Worm (Caenorhabditis elegans) whole organism, L4 larva: ENCODE measurements around the gene F46H5.3.
A peak's percentile ranks its signal among the peaks of the same experiment; 100 is the strongest.

Experiments used
- D1046.2 ChIP-seq: fragments of 200-800 bp; sonication (Bioruptor generic); IDR thresholded peaks from 2 replicates; pipeline ENCODE4 v1.3.6; 2022; ENCODE audit warnings: missing genetic modification characterization, missing compliant biosample characterization
- F37D6.2 ChIP-seq: sonication (generic microtip); optimal IDR thresholded peaks from 2 replicates; lab custom pipeline; 2016; ENCODE audit warnings: mild to moderate bottlenecking, missing genetic modification characterization, missing compliant biosample characterization
- R02D3.7 ChIP-seq: fragments of 150-350 bp; sonication (generic microtip); optimal IDR thresholded peaks from 3 replicates; lab custom pipeline; 2014; ENCODE audit warnings: missing biosample characterization, missing genetic modification characterization
- aha-1 ChIP-seq: fragments of 150-350 bp; peaks from one replicate; lab custom pipeline; 2014; ENCODE audit warnings: missing biosample characterization, missing genetic modification characterization
- cey-2 ChIP-seq: sonication (generic microtip); optimal IDR thresholded peaks from 3 replicates; lab custom pipeline; 2017; ENCODE audit warnings: missing genetic modification characterization, mild to moderate bottlenecking, missing compliant biosample characterization, antibody characterized with exemption, borderline replicate concordance; ENCODE audit not compliant: insufficient read depth
- ctbp-1 ChIP-seq: fragments of 200-800 bp; sonication (Bioruptor generic); IDR thresholded peaks from 2 replicates; pipeline ENCODE4 v1.3.6; 2022; ENCODE audit warnings: missing genetic modification reagents, missing genetic modification characterization, missing compliant biosample characterization
- duxl-1 ChIP-seq: sonication (generic microtip); optimal IDR thresholded peaks from 2 replicates; lab custom pipeline; 2016; ENCODE audit warnings: mild to moderate bottlenecking, missing genetic modification characterization, moderate library complexity, missing compliant biosample characterization; ENCODE audit not compliant: poor library complexity
- fos-1 ChIP-seq: fragments of 150-350 bp; optimal IDR thresholded peaks from 2 replicates; lab custom pipeline; 2014; ENCODE audit warnings: missing biosample characterization, missing genetic modification characterization
- gei-8 ChIP-seq: fragments of 200-800 bp; sonication (Bioruptor generic); optimal IDR thresholded peaks from 2 replicates; lab custom pipeline; 2018; ENCODE audit warnings: mild to moderate bottlenecking, missing genetic modification characterization, missing compliant biosample characterization
- hlh-11 ChIP-seq: fragments of 200-800 bp; sonication (Bioruptor generic); optimal IDR thresholded peaks from 2 replicates; lab custom pipeline; 2018; ENCODE audit warnings: mild to moderate bottlenecking, missing genetic modification characterization, missing compliant biosample characterization
- hlh-30 ChIP-seq: sonication (generic microtip); optimal IDR thresholded peaks from 2 replicates; lab custom pipeline; 2017; ENCODE audit warnings: antibody characterized with exemption, mild to moderate bottlenecking, missing genetic modification characterization, missing compliant biosample characterization; ENCODE audit not compliant: insufficient read depth
- hmg-1.1 ChIP-seq: fragments of 200-800 bp; sonication (Bioruptor generic); IDR thresholded peaks from 2 replicates; pipeline ENCODE4 v1.3.6; 2022; ENCODE audit warnings: missing genetic modification reagents, missing genetic modification characterization, missing compliant biosample characterization
- jun-1 ChIP-seq: fragments of 150-350 bp; optimal IDR thresholded peaks from 2 replicates; lab custom pipeline; 2014; ENCODE audit warnings: missing biosample characterization, missing genetic modification reagents, missing genetic modification characterization
- lin-13 ChIP-seq: fragments of 150-350 bp; optimal IDR thresholded peaks from 2 replicates; lab custom pipeline; 2014; ENCODE audit warnings: missing biosample characterization, missing genetic modification reagents, missing genetic modification characterization
- lin-29 ChIP-seq: fragments of 200-800 bp; sonication (Bioruptor generic); IDR thresholded peaks from 2 replicates; pipeline ENCODE4 v1.3.6; 2022; ENCODE audit warnings: missing genetic modification reagents, missing genetic modification characterization, missing compliant biosample characterization
- mes-2 ChIP-seq: sonication (generic microtip); optimal IDR thresholded peaks from 2 replicates; lab custom pipeline; 2016; ENCODE audit warnings: missing genotype, mild to moderate bottlenecking, missing genetic modification characterization, missing compliant biosample characterization; ENCODE audit not compliant: poor library complexity, severe bottlenecking
- mxl-2 ChIP-seq: fragments of 200-800 bp; sonication (Bioruptor generic); conservative IDR thresholded peaks from 2 replicates; pipeline ENCODE4 v1.3.6; 2022; ENCODE audit warnings: missing genetic modification reagents, missing genetic modification characterization, missing compliant biosample characterization
- mxl-3 ChIP-seq: fragments of 200-800 bp; sonication (Bioruptor generic); optimal IDR thresholded peaks from 2 replicates; lab custom pipeline; 2018; ENCODE audit warnings: mild to moderate bottlenecking, missing genetic modification characterization, missing compliant biosample characterization
- nhr-10 ChIP-seq: fragments of 150-350 bp; optimal IDR thresholded peaks from 2 replicates; lab custom pipeline; 2014; ENCODE audit warnings: missing biosample characterization, missing genetic modification characterization
- nhr-11 ChIP-seq: fragments of 150-350 bp; optimal IDR thresholded peaks from 2 replicates; lab custom pipeline; 2014; ENCODE audit warnings: missing biosample characterization, missing genetic modification characterization
- nhr-42 ChIP-seq: fragments of 200-800 bp; sonication (Bioruptor generic); IDR thresholded peaks from 2 replicates; pipeline ENCODE4 v1.3.6; 2022; ENCODE audit warnings: missing genetic modification characterization, missing compliant biosample characterization
- nhr-48 ChIP-seq: sonication (generic microtip); optimal IDR thresholded peaks from 2 replicates; lab custom pipeline; 2016; ENCODE audit warnings: mild to moderate bottlenecking, missing genetic modification characterization, missing compliant biosample characterization
- nhr-76 ChIP-seq: fragments of 150-350 bp; optimal IDR thresholded peaks from 2 replicates; lab custom pipeline; 2014; ENCODE audit warnings: missing biosample characterization, missing genetic modification characterization
- php-3 ChIP-seq: fragments of 200-800 bp; sonication (Bioruptor generic); IDR thresholded peaks from 2 replicates; pipeline ENCODE4 v1.3.6; 2022; ENCODE audit warnings: missing genetic modification reagents, missing genetic modification characterization, missing compliant biosample characterization
- pqm-1 ChIP-seq: sonication (generic microtip); optimal IDR thresholded peaks from 2 replicates; lab custom pipeline; 2017; ENCODE audit warnings: missing biosample characterization, missing genetic modification characterization
- rbr-2 ChIP-seq: sonication (generic microtip); optimal IDR thresholded peaks from 2 replicates; lab custom pipeline; 2016; ENCODE audit warnings: missing genotype, missing genetic modification characterization, missing compliant biosample characterization
- sdz-12 ChIP-seq: fragments of 200-800 bp; sonication (Bioruptor generic); optimal IDR thresholded peaks from 2 replicates; lab custom pipeline; 2018; ENCODE audit warnings: mild to moderate bottlenecking, missing genetic modification characterization, missing compliant biosample characterization
- skn-1 ChIP-seq: fragments of 150-350 bp; optimal IDR thresholded peaks from 2 replicates; lab custom pipeline; 2014; ENCODE audit warnings: missing biosample characterization, missing genetic modification characterization
- snpc-4 ChIP-seq: fragments of 150-350 bp; optimal IDR thresholded peaks from 2 replicates; lab custom pipeline; 2014; ENCODE audit warnings: missing biosample characterization, missing genetic modification characterization
- tag-97 ChIP-seq: fragments of 200-800 bp; sonication (Bioruptor generic); IDR thresholded peaks from 2 replicates; pipeline ENCODE4 v1.3.6; 2022; ENCODE audit warnings: missing genetic modification characterization, missing compliant biosample characterization
- unc-39 ChIP-seq: sonication (generic microtip); optimal IDR thresholded peaks from 2 replicates; lab custom pipeline; 2017; ENCODE audit warnings: missing biosample characterization, missing genetic modification characterization
- vab-7 ChIP-seq: fragments of 200-800 bp; sonication (Bioruptor generic); IDR thresholded peaks from 2 replicates; pipeline ENCODE4 v1.3.6; 2022; ENCODE audit warnings: missing genetic modification reagents, missing genetic modification characterization, missing compliant biosample characterization
- zfp-3 ChIP-seq: fragments of 200-800 bp; sonication (Bioruptor generic); conservative IDR thresholded peaks from 2 replicates; pipeline ENCODE4 v1.3.6; 2022; ENCODE audit warnings: missing genetic modification reagents, missing genetic modification characterization, missing compliant biosample characterization
- zip-11 ChIP-seq: fragments of 200-800 bp; sonication (Bioruptor generic); IDR thresholded peaks from 2 replicates; pipeline ENCODE4 v1.3.6; 2022; ENCODE audit warnings: missing genetic modification characterization, missing compliant biosample characterization

The F46H5.3 gene

ce11 chrX:7211405-7211804 lies 27.1 kb downstream of the F46H5.3 start, which contains the start of gene spp-22:
TSS of gene spp-22 (plus strand) at chrX:7211705.
- no peak for TF ChIP-seq ctbp-1 (GFP tag; lab: Robert Waterston, UW)
- TF ChIP-seq fos-1 (tag; lab: Kevin White, UChicago), result no peak
- no peak for TF ChIP-seq rbr-2

- TF ChIP-seq nhr-42 (GFP tag; lab: Robert Waterston, UW), result no peak
- TF ChIP-seq lin-13 (GFP tag; lab: Kevin White, UChicago), result no peak
- peak; percentile 15 for TF ChIP-seq hlh-30
- TF ChIP-seq hlh-11 (tag; lab: Kevin White, UChicago), result peak; percentile 44
- TF ChIP-seq nhr-11 (tag; lab: Kevin White, UChicago), result peak; percentile 6
- TF ChIP-seq mxl-3, result peak; percentile 32
Observed at ce11 chrX:7210467-7211107, 27.9 kb downstream of the F46H5.3 start.

ce11 chrX:7209151-7209550 lies 29.3 kb downstream of the F46H5.3 start:
- TF ChIP-seq F37D6.2 (tag; lab: Kevin White, UChicago), result no peak
- TF ChIP-seq aha-1 (tag; lab: Kevin White, UChicago), result peak; percentile 34
- TF ChIP-seq, all 104 proteins: peak for 1

- TF ChIP-seq D1046.2 (GFP tag; lab: Robert Waterston, UW), result no peak
- no peak for TF ChIP-seq nhr-10 (tag; lab: Kevin White, UChicago)
- no peak for TF ChIP-seq nhr-42 (GFP tag; lab: Robert Waterston, UW)
- TF ChIP-seq duxl-1, result no peak
- no peak for TF ChIP-seq tag-97 (GFP tag; lab: Robert Waterston, UW)
- TF ChIP-seq hmg-1.1 (GFP tag; lab: Robert Waterston, UW), result no peak
- TF ChIP-seq, all 104 proteins: peak for 0
Observed at ce11 chrX:7206419-7206818, 32.0 kb downstream of the F46H5.3 start, which contains the start of gene ZK867.2. TSS of gene ZK867.2 (plus strand) at chrX:7206719.

ce11 chrX:7205195-7205594 lies 33.3 kb downstream of the F46H5.3 start, which contains the start of gene C55B6.5:
TSS of gene C55B6.5 (minus strand) at chrX:7205295.
- TF ChIP-seq unc-39, result no peak
- no peak for TF ChIP-seq pqm-1 (tag; lab: Kevin White, UChicago)
- TF ChIP-seq mes-2 (tag; lab: Kevin White, UChicago), result no peak
- TF ChIP-seq R02D3.7 (tag; lab: Kevin White, UChicago), result no peak
- no peak for TF ChIP-seq snpc-4 (tag; lab: Kevin White, UChicago)
- no peak for TF ChIP-seq nhr-48 (tag; lab: Kevin White, UChicago)
- TF ChIP-seq zip-11, result no peak
- no peak for TF ChIP-seq hlh-11 (tag; lab: Kevin White, UChicago)
- TF ChIP-seq gei-8, result no peak
- TF ChIP-seq jun-1 (tag; lab: Kevin White, UChicago), result no peak
- no peak for TF ChIP-seq zfp-3 (GFP tag; lab: Robert Waterston, UW)
- no peak for TF ChIP-seq vab-7 (GFP tag; lab: Robert Waterston, UW)
- no peak for TF ChIP-seq nhr-76 (tag; lab: Kevin White, UChicago)
- no peak for TF ChIP-seq lin-13 (GFP tag; lab: Kevin White, UChicago)
- no peak for TF ChIP-seq mxl-2 (GFP tag; lab: Robert Waterston, UW)
- TF ChIP-seq php-3 (GFP tag; lab: Robert Waterston, UW), result no peak
- TF ChIP-seq cey-2 (tag; lab: Kevin White, UChicago), result no peak

ce11 chrX:7204175-7204574 lies 34.3 kb downstream of the F46H5.3 start:
- TF ChIP-seq lin-29 (no peak), skn-1 (tag; lab: Kevin White, UChicago) (no peak), sdz-12 (GFP tag; lab: Kevin White, UChicago) (no peak), lin-13 (GFP tag; lab: Kevin White, UChicago) (no peak)
